Fruit fly (Drosophila melanogaster): Measurements from ENCODE around the gene CG11997.

DNA sequence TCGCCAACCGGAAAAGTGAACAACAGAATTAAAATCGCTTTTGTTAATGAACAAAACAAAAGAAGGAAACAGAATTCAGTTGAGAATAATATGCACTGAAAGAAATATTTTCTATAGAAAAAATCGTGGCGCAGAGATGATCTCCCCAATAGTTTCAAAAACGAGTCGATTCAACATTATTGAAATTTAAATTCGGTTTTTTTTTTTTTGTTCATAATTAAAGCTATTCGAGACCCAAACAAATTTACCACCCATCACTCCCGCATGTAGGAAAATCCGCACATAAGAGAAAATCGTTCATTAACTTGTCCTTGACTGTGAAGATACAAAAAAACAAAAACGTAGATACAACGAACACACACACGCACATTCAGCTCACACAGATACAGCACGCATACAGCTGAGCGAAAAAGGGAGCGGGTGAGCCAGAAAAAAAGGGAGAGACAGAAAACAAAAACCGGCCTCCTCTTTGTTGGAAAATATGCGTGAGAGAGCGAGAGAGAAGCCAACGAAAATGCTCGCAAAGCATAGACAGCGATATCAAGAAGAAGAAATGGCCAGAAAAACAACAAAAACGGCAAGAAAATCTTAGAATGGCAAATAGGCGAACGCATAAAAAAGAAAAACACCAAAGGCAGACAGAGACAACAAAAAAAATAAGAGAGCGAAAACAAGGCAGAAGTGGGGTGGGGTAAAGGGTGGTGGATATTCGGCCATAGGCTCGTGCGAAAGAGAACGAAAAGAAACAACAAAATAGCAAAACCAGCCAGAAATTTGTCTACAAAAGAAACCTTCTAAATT, 42.9 kb downstream of the CG11997 start:
- TF ChIP-seq Ets96B (tag; optimal IDR thresholded peaks at IDR 0.05) (peak; percentile 59), CG8632 (GFP tag; optimal IDR thresholded peaks at IDR 0.05) (peak; percentile 71)
